Fruit fly (Drosophila melanogaster) whole organism, embryonic: ENCODE data around the gene Dhdds.

ENCODE experiments used
- BtbVII ChIP-seq: fragments of 200-800 bp; sonication (Bioruptor generic); optimal IDR thresholded peaks from 3 replicates; lab custom pipeline; 2017; ENCODE audit warnings: missing biosample characterization, mild to moderate bottlenecking, missing genetic modification characterization
- Doc3 ChIP-seq: fragments of 200-800 bp; sonication (Bioruptor generic); IDR thresholded peaks from 3 replicates; pipeline ENCODE4 v1.3.6; 2022; ENCODE audit warnings: missing biosample characterization, missing genetic modification characterization; ENCODE audit not compliant: partially characterized antibody
- Side ChIP-seq: fragments of 200-800 bp; sonication (Bioruptor generic); optimal IDR thresholded peaks from 2 replicates; lab custom pipeline; 2016; ENCODE audit warnings: missing biosample characterization, missing genetic modification characterization
- Sin3A ChIP-seq: fragments of >200 bp; optimal IDR thresholded peaks from 2 replicates; lab custom pipeline; 2018
- danr ChIP-seq: fragments of 200-800 bp; sonication (Bioruptor generic); IDR thresholded peaks from 2 replicates; pipeline ENCODE4 v1.3.6; 2022; ENCODE audit warnings: missing biosample characterization, missing genetic modification characterization

DNA sequence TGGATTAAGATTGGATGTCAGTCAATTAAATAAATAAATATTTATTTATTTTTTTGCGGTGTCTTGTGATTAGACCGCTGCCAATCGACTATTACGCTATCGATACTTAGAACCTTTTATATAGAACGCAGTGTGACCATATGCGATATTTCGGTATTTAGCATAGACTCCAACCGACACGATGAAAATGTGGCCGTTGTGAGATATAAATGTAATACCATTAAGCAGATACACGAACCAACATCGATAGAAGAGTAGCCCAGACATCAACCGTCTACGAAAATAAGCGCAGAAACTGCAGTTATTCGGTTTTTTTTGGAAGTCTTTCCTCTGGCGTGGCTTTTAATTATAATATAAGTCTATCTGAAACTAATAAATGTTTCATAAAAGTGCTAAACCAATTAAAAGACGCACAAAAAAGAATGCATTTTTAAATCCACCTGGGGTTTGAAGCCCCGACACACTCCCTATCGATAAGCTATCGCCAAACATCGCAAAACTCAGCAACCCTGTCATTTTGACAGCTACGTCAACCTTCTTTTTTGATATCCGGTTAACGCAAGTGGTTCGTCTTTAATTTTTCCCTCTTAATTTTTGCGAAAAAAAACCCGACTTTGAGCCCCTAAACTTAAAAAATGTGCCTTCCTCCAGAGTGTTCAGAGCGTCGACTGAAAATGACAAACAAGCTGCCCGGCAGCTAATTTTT lies at the start of gene Dhdds, which contains the start of gene RpS14a:
- TF ChIP-seq Side (GFP tag; lab: Kevin White, UChicago), result peak; percentile 45
- peak; percentile 100 for TF ChIP-seq Sin3A (lab: Kevin White, UChicago)
- TF ChIP-seq BtbVII (GFP tag; lab: Kevin White, UChicago), result peak; percentile 54
- TF ChIP-seq danr (GFP tag; lab: Robert Waterston, UW), result no peak
- TF ChIP-seq Doc3 (GFP tag; lab: Robert Waterston, UW), result peak; percentile 69; the same call in 2 of the 3 replicates
